Worm (Caenorhabditis elegans) whole organism, L4/young adult: ENCODE data around the gene nhr-20.

Experiments
- dao-5 ChIP-seq: sonication (generic microtip); optimal IDR thresholded peaks from 2 replicates; lab custom pipeline; 2016; ENCODE audit warnings: missing genotype, missing genetic modification characterization, moderate library complexity, missing compliant biosample characterization
- him-1 ChIP-seq: sonication (generic microtip); optimal IDR thresholded peaks from 2 replicates; lab custom pipeline; 2016; ENCODE audit warnings: missing genotype, missing genetic modification reagents, missing genetic modification characterization, missing compliant biosample characterization

DNA sequence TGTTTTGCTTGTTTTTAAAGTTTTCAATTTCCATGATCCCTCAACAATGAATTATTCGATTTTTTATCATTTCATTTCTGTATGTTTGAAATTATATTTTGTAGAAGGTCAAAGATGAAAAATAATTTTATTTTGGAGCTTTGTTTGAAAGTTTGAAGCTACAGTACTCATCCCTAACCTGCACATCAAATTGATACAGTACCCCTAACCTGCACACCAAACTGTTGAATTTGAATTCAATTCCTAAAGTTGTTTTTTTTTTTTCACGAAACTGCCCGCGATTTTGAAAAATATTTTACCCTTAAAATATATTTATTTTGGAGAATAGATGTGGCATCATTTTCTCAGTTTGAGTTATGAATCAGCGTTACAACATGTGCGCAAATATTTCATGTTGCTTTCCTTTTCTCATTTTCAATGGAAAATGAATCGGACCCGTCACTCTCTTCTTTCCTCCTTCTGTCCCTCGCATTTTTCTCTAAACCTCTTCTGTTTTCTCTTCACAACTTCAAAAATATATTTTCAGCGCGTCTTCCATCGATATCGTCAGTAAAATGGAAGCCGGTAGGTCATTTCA lies 27.2 kb downstream of the nhr-20 start, which contains the start of gene R74.8:
- TF ChIP-seq him-1 (tag; lab: Kevin White, UChicago) = no peak
- TF ChIP-seq dao-5 (tag; lab: Kevin White, UChicago) = no peak
